Worm (Caenorhabditis elegans) whole organism, late embryonic: ENCODE results near the gene mab-3.

ENCODE experiments used
- ets-4 ChIP-seq: sonication (generic microtip); optimal IDR thresholded peaks from 2 replicates; lab custom pipeline; 2016; ENCODE audit warnings: missing genetic modification characterization, missing compliant biosample characterization
- hlh-8 ChIP-seq: sonication (generic microtip); optimal IDR thresholded peaks from 2 replicates; lab custom pipeline; 2016; ENCODE audit warnings: missing genotype, missing genetic modification characterization, missing compliant biosample characterization
- lin-11 ChIP-seq: fragments of 200-800 bp; sonication (Bioruptor generic); optimal IDR thresholded peaks from 2 replicates; lab custom pipeline; 2018; ENCODE audit warnings: mild to moderate bottlenecking, missing genetic modification characterization, missing compliant biosample characterization
- nfya-1 ChIP-seq: sonication (generic microtip); optimal IDR thresholded peaks from 2 replicates; lab custom pipeline; 2017; ENCODE audit warnings: missing genetic modification characterization, mild to moderate bottlenecking, missing compliant biosample characterization, antibody characterized with exemption, moderate library complexity
- pat-9 ChIP-seq: fragments of 200-800 bp; sonication (Bioruptor generic); optimal IDR thresholded peaks from 2 replicates; lab custom pipeline; 2018; ENCODE audit warnings: mild to moderate bottlenecking, missing genetic modification characterization, moderate library complexity, missing compliant biosample characterization
- pha-4 ChIP-seq: fragments of 150-350 bp; optimal IDR thresholded peaks from 2 replicates; lab custom pipeline; 2018; ENCODE audit warnings: missing biosample characterization, missing genetic modification reagents, missing genetic modification characterization
- pqm-1 ChIP-seq: sonication (generic microtip); optimal IDR thresholded peaks from 2 replicates; lab custom pipeline; 2016; ENCODE audit warnings: missing genetic modification characterization, missing compliant biosample characterization
- sox-2 ChIP-seq: fragments of 200-800 bp; sonication (Bioruptor generic); IDR thresholded peaks from 2 replicates; pipeline ENCODE4 v1.3.6; 2022; ENCODE audit warnings: missing genetic modification reagents, missing genetic modification characterization, missing compliant biosample characterization

DNA sequence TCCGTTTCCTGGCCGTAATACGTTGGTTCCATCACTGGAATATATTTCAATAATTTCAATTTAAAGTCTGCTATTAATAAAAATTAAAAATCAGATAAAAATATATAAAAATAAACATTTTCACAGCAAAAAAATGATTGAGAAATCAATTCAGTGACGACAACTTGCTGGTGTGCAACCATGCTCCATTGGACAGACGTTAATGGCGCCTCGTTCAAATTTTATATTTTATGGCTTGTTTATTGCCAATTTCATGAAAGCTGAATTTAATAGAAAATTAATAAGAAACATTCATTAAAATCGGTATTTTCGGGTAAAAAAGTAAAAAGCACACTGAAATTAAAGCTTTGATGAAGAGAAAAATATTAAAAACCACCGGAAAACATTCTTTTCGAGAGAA is 25.7 kb upstream of the mab-3 start, which contains the start of gene Y53C12A.3:
- TF ChIP-seq sox-2 (GFP tag; lab: Robert Waterston, UW) (no peak), hlh-8 (no peak), lin-11 (no peak), nfya-1 (tag; lab: Kevin White, UChicago) (peak; percentile 0), pqm-1 (no peak), pat-9 (tag; lab: Kevin White, UChicago) (no peak), ets-4 (no peak), pha-4 (tag; lab: Kevin White, UChicago) (no peak)
